Worm (Caenorhabditis elegans) whole organism, L4 larva: ENCODE results near the gene F17C8.6.

Experiments used
- F26F4.8 ChIP-seq: fragments of 200-800 bp; sonication (Bioruptor generic); conservative IDR thresholded peaks from 2 replicates; pipeline ENCODE4 v1.3.6; 2022; ENCODE audit warnings: missing genetic modification characterization, missing compliant biosample characterization
- F37D6.2 ChIP-seq: sonication (generic microtip); optimal IDR thresholded peaks from 2 replicates; lab custom pipeline; 2016; ENCODE audit warnings: mild to moderate bottlenecking, missing genetic modification characterization, missing compliant biosample characterization
- T26A8.4 ChIP-seq: fragments of 200-800 bp; sonication (Bioruptor generic); IDR thresholded peaks from 2 replicates; pipeline ENCODE4 v1.3.6; 2022; ENCODE audit warnings: missing genetic modification characterization, missing compliant biosample characterization
- aha-1 ChIP-seq: fragments of 150-350 bp; peaks from one replicate; lab custom pipeline; 2014; ENCODE audit warnings: missing biosample characterization, missing genetic modification characterization
- ama-1 ChIP-seq: fragments of 150-350 bp; optimal IDR thresholded peaks from 2 replicates; lab custom pipeline; 2014; ENCODE audit warnings: inconsistent platforms, mixed read lengths
- ctbp-1 ChIP-seq: fragments of 200-800 bp; sonication (Bioruptor generic); IDR thresholded peaks from 2 replicates; pipeline ENCODE4 v1.3.6; 2022; ENCODE audit warnings: missing genetic modification reagents, missing genetic modification characterization, missing compliant biosample characterization
- daf-16 ChIP-seq, 3 experiments: sonication (generic microtip); optimal IDR thresholded peaks; 2 replicates each; lab custom pipeline; 2016 to 2017; ENCODE audit warnings: missing genetic modification characterization in 3 of 3, missing genetic modification reagents in 3 of 3, mild to moderate bottlenecking in 2 of 3, missing compliant biosample characterization in 2 of 3, missing biosample characterization in 1 of 3, moderate library complexity in 1 of 3
- daf-8 ChIP-seq: fragments of 200-800 bp; sonication (Bioruptor generic); IDR thresholded peaks from 2 replicates; pipeline ENCODE4 v1.3.6; 2022; ENCODE audit warnings: missing genetic modification characterization, missing compliant biosample characterization
- dmd-6 ChIP-seq: fragments of 200-800 bp; sonication (Bioruptor generic); IDR thresholded peaks from 2 replicates; pipeline ENCODE4 v1.3.6; 2022; ENCODE audit warnings: missing genetic modification reagents, missing genetic modification characterization, missing compliant biosample characterization
- dmd-8 ChIP-seq: fragments of 200-800 bp; sonication (Bioruptor generic); IDR thresholded peaks from 2 replicates; pipeline ENCODE4 v1.3.6; 2022; ENCODE audit warnings: missing genetic modification characterization, missing compliant biosample characterization
- dpl-1 ChIP-seq: fragments of 150-350 bp; optimal IDR thresholded peaks from 2 replicates; lab custom pipeline; 2014; ENCODE audit warnings: missing biosample characterization, missing genetic modification reagents, missing genetic modification characterization
- egl-43 ChIP-seq: fragments of 200-800 bp; sonication (Bioruptor generic); IDR thresholded peaks from 2 replicates; pipeline ENCODE4 v1.3.6; 2022; ENCODE audit warnings: missing genetic modification reagents, missing genetic modification characterization, missing compliant biosample characterization
- fkh-10 ChIP-seq: fragments of 150-350 bp; optimal IDR thresholded peaks from 2 replicates; lab custom pipeline; 2014; ENCODE audit warnings: missing biosample characterization, missing genetic modification reagents, missing genetic modification characterization
- gei-8 ChIP-seq: fragments of 200-800 bp; sonication (Bioruptor generic); optimal IDR thresholded peaks from 2 replicates; lab custom pipeline; 2018; ENCODE audit warnings: mild to moderate bottlenecking, missing genetic modification characterization, missing compliant biosample characterization
- hif-1 ChIP-seq, 2 experiments: sonication (generic microtip); optimal IDR thresholded peaks; 2 replicates each; lab custom pipeline; 2016 to 2017; ENCODE audit warnings: missing compliant biosample characterization in 2 of 2, missing genetic modification characterization in 2 of 2, missing genetic modification reagents in 2 of 2, missing genotype in 2 of 2, mild to moderate bottlenecking in 1 of 2
- hlh-11 ChIP-seq: fragments of 200-800 bp; sonication (Bioruptor generic); optimal IDR thresholded peaks from 2 replicates; lab custom pipeline; 2018; ENCODE audit warnings: mild to moderate bottlenecking, missing genetic modification characterization, missing compliant biosample characterization
- hmg-1.1 ChIP-seq: fragments of 200-800 bp; sonication (Bioruptor generic); IDR thresholded peaks from 2 replicates; pipeline ENCODE4 v1.3.6; 2022; ENCODE audit warnings: missing genetic modification reagents, missing genetic modification characterization, missing compliant biosample characterization
- lim-7 ChIP-seq: fragments of 200-800 bp; sonication (Bioruptor generic); IDR thresholded peaks from 2 replicates; pipeline ENCODE4 v1.3.6; 2022; ENCODE audit warnings: missing genetic modification characterization, missing compliant biosample characterization
- lin-13 ChIP-seq: fragments of 150-350 bp; optimal IDR thresholded peaks from 2 replicates; lab custom pipeline; 2014; ENCODE audit warnings: missing biosample characterization, missing genetic modification reagents, missing genetic modification characterization
- lin-15B ChIP-seq: fragments of 150-350 bp; sonication (generic microtip); optimal IDR thresholded peaks from 3 replicates; lab custom pipeline; 2014; ENCODE audit warnings: missing biosample characterization, missing genetic modification characterization
- lin-38 ChIP-seq: fragments of 200-800 bp; sonication (Bioruptor generic); IDR thresholded peaks from 2 replicates; pipeline ENCODE4 v1.3.6; 2022; ENCODE audit warnings: missing genetic modification reagents, missing genetic modification characterization, missing compliant biosample characterization
- lsy-2 ChIP-seq, 2 experiments: fragments of 150-350 bp in 1 of 2; sonication (generic microtip) in 1 of 2; optimal IDR thresholded peaks; 2 replicates each; lab custom pipeline; 2014 to 2017; ENCODE audit warnings: missing biosample characterization in 2 of 2, missing genetic modification characterization in 2 of 2
- mdl-1 ChIP-seq, 2 experiments: fragments of 150-350 bp in 1 of 2; sonication (generic microtip) in 1 of 2; optimal IDR thresholded peaks; 2 replicates each; lab custom pipeline; 2014 to 2017; ENCODE audit warnings: missing biosample characterization in 2 of 2, missing genetic modification characterization in 2 of 2
- mep-1 ChIP-seq: fragments of 150-350 bp; sonication (generic microtip); optimal IDR thresholded peaks from 3 replicates; lab custom pipeline; 2014; ENCODE audit warnings: missing biosample characterization, missing genetic modification characterization
- mes-2 ChIP-seq: sonication (generic microtip); optimal IDR thresholded peaks from 2 replicates; lab custom pipeline; 2016; ENCODE audit warnings: missing genotype, mild to moderate bottlenecking, missing genetic modification characterization, missing compliant biosample characterization; ENCODE audit not compliant: poor library complexity, severe bottlenecking
- nhr-11 ChIP-seq: fragments of 150-350 bp; optimal IDR thresholded peaks from 2 replicates; lab custom pipeline; 2014; ENCODE audit warnings: missing biosample characterization, missing genetic modification characterization
- nhr-237 ChIP-seq: sonication (generic microtip); optimal IDR thresholded peaks from 2 replicates; lab custom pipeline; 2017; ENCODE audit warnings: missing biosample characterization, missing genetic modification characterization
- nhr-28 ChIP-seq: fragments of 150-350 bp; optimal IDR thresholded peaks from 2 replicates; lab custom pipeline; 2014; ENCODE audit warnings: missing biosample characterization, missing genetic modification characterization
- nhr-48 ChIP-seq: sonication (generic microtip); optimal IDR thresholded peaks from 2 replicates; lab custom pipeline; 2016; ENCODE audit warnings: mild to moderate bottlenecking, missing genetic modification characterization, missing compliant biosample characterization
- nhr-6 ChIP-seq: fragments of 150-350 bp; optimal IDR thresholded peaks from 2 replicates; lab custom pipeline; 2014; ENCODE audit warnings: missing biosample characterization, missing genetic modification characterization
- nhr-76 ChIP-seq: fragments of 150-350 bp; optimal IDR thresholded peaks from 2 replicates; lab custom pipeline; 2014; ENCODE audit warnings: missing biosample characterization, missing genetic modification characterization
- pha-4 ChIP-seq, 2 experiments: fragments of 150-350 bp in 1 of 2; fragments of 200-800 bp in 1 of 2; sonication (Bioruptor generic) in 1 of 2; IDR thresholded peaks in 1 of 2; optimal IDR thresholded peaks in 1 of 2; 2 replicates each; pipeline versions ENCODE4 v1.3.6 to Lab custom; 2014 to 2022; ENCODE audit warnings: missing genetic modification characterization in 2 of 2, missing genetic modification reagents in 2 of 2, missing biosample characterization in 1 of 2, missing compliant biosample characterization in 1 of 2
- rbr-2 ChIP-seq: sonication (generic microtip); optimal IDR thresholded peaks from 2 replicates; lab custom pipeline; 2016; ENCODE audit warnings: missing genotype, missing genetic modification characterization, missing compliant biosample characterization
- set-16 ChIP-seq: fragments of 200-800 bp; sonication (Bioruptor generic); IDR thresholded peaks from 2 replicates; pipeline ENCODE4 v1.3.6; 2022; ENCODE audit warnings: missing genetic modification reagents, missing genetic modification characterization, missing compliant biosample characterization
- unc-62 ChIP-seq, 3 experiments: fragments of 150-350 bp in 1 of 3; sonication (generic microtip); optimal IDR thresholded peaks in 2 of 3; peaks in 1 of 3; 1 replicate in 1 of 3; 2 replicates in 2 of 3; lab custom pipeline; 2014 to 2017; ENCODE audit warnings: missing biosample characterization in 3 of 3, missing genetic modification characterization in 3 of 3, missing genetic modification reagents in 3 of 3, missing genotype in 1 of 3
- vab-7 ChIP-seq: fragments of 200-800 bp; sonication (Bioruptor generic); IDR thresholded peaks from 2 replicates; pipeline ENCODE4 v1.3.6; 2022; ENCODE audit warnings: missing genetic modification reagents, missing genetic modification characterization, missing compliant biosample characterization
- zfp-2 ChIP-seq: sonication (generic microtip); optimal IDR thresholded peaks from 2 replicates; lab custom pipeline; 2016; ENCODE audit warnings: mild to moderate bottlenecking, missing genetic modification characterization, missing compliant biosample characterization
- zip-11 ChIP-seq: fragments of 200-800 bp; sonication (Bioruptor generic); IDR thresholded peaks from 2 replicates; pipeline ENCODE4 v1.3.6; 2022; ENCODE audit warnings: missing genetic modification characterization, missing compliant biosample characterization
- ztf-11 ChIP-seq: fragments of 150-350 bp; optimal IDR thresholded peaks from 2 replicates; lab custom pipeline; 2014; ENCODE audit warnings: missing biosample characterization, missing genetic modification characterization

The F17C8.6 gene

ce11 chrIII:4723922-4724321 lies 21.9 kb downstream of the F17C8.6 start (continued):
- TF ChIP-seq lim-7, result no peak

- TF ChIP-seq unc-62 (GFP tag; optimal IDR thresholded peaks at IDR 0.05 in 1 of 2; lab: Kevin White, UChicago) (peak in 1 of 2 experiments; percentile 30), unc-62 (tag; optimal IDR thresholded peaks at IDR 0.05; lab: Kevin White, UChicago) (no peak), lin-15B (tag; lab: Kevin White, UChicago) (no peak), pha-4 (GFP tag; IDR thresholded peaks at IDR 0.05; lab: Robert Waterston, UW) (no peak), pha-4 (tag; optimal IDR thresholded peaks at IDR 0.05; lab: Kevin White, UChicago) (peak; percentile 14), lin-13 (peak; percentile 19), ctbp-1 (GFP tag; lab: Robert Waterston, UW) (peak; percentile 70), dmd-8 (0 out of 2 replicates have a peak, but pooled peaks have one; percentile 48), aha-1 (tag; lab: Kevin White, UChicago) (peak; percentile 95), mes-2 (peak; percentile 45), hlh-11 (tag; lab: Kevin White, UChicago) (peak; percentile 60), egl-43 (GFP tag; lab: Robert Waterston, UW) (0 out of 2 replicates have a peak, but pooled peaks have one; percentile 34), zfp-2 (no peak), nhr-11 (tag; lab: Kevin White, UChicago) (peak; percentile 79), lsy-2 (tag; optimal IDR thresholded peaks at IDR 0.05; lab: Kevin White, UChicago) (peak; percentile 66 to 84), dpl-1 (GFP tag; lab: Kevin White, UChicago) (peak; percentile 58), hmg-1.1 (GFP tag; lab: Robert Waterston, UW) (peak; percentile 79), daf-8 (GFP tag; lab: Robert Waterston, UW) (no peak), F37D6.2 (tag; lab: Kevin White, UChicago) (peak; percentile 42), mdl-1 (tag; optimal IDR thresholded peaks at IDR 0.05; lab: Kevin White, UChicago) (peak in 1 of 2 experiments; percentile 30), daf-16 (GFP tag; optimal IDR thresholded peaks at IDR 0.05; lab: Kevin White, UChicago) (peak in 1 of 2 experiments; percentile 14), daf-16 (tag; optimal IDR thresholded peaks at IDR 0.05; lab: Kevin White, UChicago) (no peak), fkh-10 (peak; percentile 83), lin-38 (peak; percentile 65), set-16 (peak; percentile 61), nhr-48 (tag; lab: Kevin White, UChicago) (no peak), gei-8 (GFP tag; lab: Kevin White, UChicago) (no peak), rbr-2 (tag; lab: Kevin White, UChicago) (peak; percentile 76), ztf-11 (tag; lab: Kevin White, UChicago) (no peak), dmd-6 (GFP tag; lab: Robert Waterston, UW) (peak; percentile 28; the same call in 1 of the 2 replicates), hif-1 (tag; optimal IDR thresholded peaks at IDR 0.05; lab: Kevin White, UChicago) (peak in 1 of 2 experiments; percentile 10), nhr-76 (tag; lab: Kevin White, UChicago) (no peak), mep-1 (tag; lab: Kevin White, UChicago) (peak; percentile 74)
Observed at ce11 chrIII:4721750-4722149, 24.1 kb downstream of the F17C8.6 start, which contains the start of gene acy-1. Gene acy-1, plus strand, starts transcription at chrIII:4722095.

- TF ChIP-seq unc-62 (GFP tag; optimal IDR thresholded peaks at IDR 0.05 in 1 of 2; lab: Kevin White, UChicago) (peak in 1 of 2 experiments; percentile 5), unc-62 (tag; optimal IDR thresholded peaks at IDR 0.05; lab: Kevin White, UChicago) (no peak), mes-2 (peak; percentile 74), lin-38 (peak; percentile 94), F26F4.8 (no peak), nhr-6 (tag; lab: Kevin White, UChicago) (peak; percentile 21), aha-1 (tag; lab: Kevin White, UChicago) (no peak), nhr-28 (tag; lab: Kevin White, UChicago) (peak; percentile 27), zip-11 (GFP tag; lab: Robert Waterston, UW) (no peak), pha-4 (GFP tag; IDR thresholded peaks at IDR 0.05; lab: Robert Waterston, UW) (no peak), pha-4 (tag; optimal IDR thresholded peaks at IDR 0.05; lab: Kevin White, UChicago) (no peak), T26A8.4 (0 out of 2 replicates have a peak, but pooled peaks have one; percentile 28), dpl-1 (GFP tag; lab: Kevin White, UChicago) (peak; percentile 92), ama-1 (lab: Kevin White, UChicago) (peak; percentile 68), vab-7 (no peak), hif-1 (tag; optimal IDR thresholded peaks at IDR 0.05; lab: Kevin White, UChicago) (no peak), nhr-237 (tag; lab: Kevin White, UChicago) (no peak), daf-16 (GFP tag; optimal IDR thresholded peaks at IDR 0.05; lab: Kevin White, UChicago) (no peak), daf-16 (tag; optimal IDR thresholded peaks at IDR 0.05; lab: Kevin White, UChicago) (peak; percentile 10)
- TF ChIP-seq, all 104 proteins: peak for 9
Observed at ce11 chrIII:4720620-4721227, 25.1 kb downstream of the F17C8.6 start, which contains the start of gene emb-5. Gene emb-5, minus strand, starts transcription at chrIII:4720670.
